Worm (Caenorhabditis elegans) whole organism, L4 larva: ENCODE measurements around the gene comt-5.

ENCODE experiments used
- ama-1 ChIP-seq: fragments of 150-350 bp; optimal IDR thresholded peaks from 2 replicates; lab custom pipeline; 2014; ENCODE audit warnings: inconsistent platforms, mixed read lengths
- ceh-82 ChIP-seq: sonication (generic microtip); optimal IDR thresholded peaks from 2 replicates; lab custom pipeline; 2017; ENCODE audit warnings: missing biosample characterization, missing genetic modification characterization
- hlh-11 ChIP-seq: fragments of 200-800 bp; sonication (Bioruptor generic); optimal IDR thresholded peaks from 2 replicates; lab custom pipeline; 2018; ENCODE audit warnings: mild to moderate bottlenecking, missing genetic modification characterization, missing compliant biosample characterization
- mdl-1 ChIP-seq, 2 experiments: fragments of 150-350 bp in 1 of 2; sonication (generic microtip) in 1 of 2; optimal IDR thresholded peaks; 2 replicates each; lab custom pipeline; 2014 to 2017; ENCODE audit warnings: missing biosample characterization in 2 of 2, missing genetic modification characterization in 2 of 2
- nhr-237 ChIP-seq: sonication (generic microtip); optimal IDR thresholded peaks from 2 replicates; lab custom pipeline; 2017; ENCODE audit warnings: missing biosample characterization, missing genetic modification characterization
- nhr-77 ChIP-seq: fragments of 150-350 bp; optimal IDR thresholded peaks from 2 replicates; lab custom pipeline; 2014; ENCODE audit warnings: missing biosample characterization, missing genetic modification characterization
- pha-4 ChIP-seq, 2 experiments: fragments of 150-350 bp in 1 of 2; fragments of 200-800 bp in 1 of 2; sonication (Bioruptor generic) in 1 of 2; IDR thresholded peaks in 1 of 2; optimal IDR thresholded peaks in 1 of 2; 2 replicates each; pipeline versions ENCODE4 v1.3.6 to Lab custom; 2014 to 2022; ENCODE audit warnings: missing genetic modification characterization in 2 of 2, missing genetic modification reagents in 2 of 2, missing biosample characterization in 1 of 2, missing compliant biosample characterization in 1 of 2
- pqm-1 ChIP-seq: sonication (generic microtip); optimal IDR thresholded peaks from 2 replicates; lab custom pipeline; 2017; ENCODE audit warnings: missing biosample characterization, missing genetic modification characterization

DNA sequence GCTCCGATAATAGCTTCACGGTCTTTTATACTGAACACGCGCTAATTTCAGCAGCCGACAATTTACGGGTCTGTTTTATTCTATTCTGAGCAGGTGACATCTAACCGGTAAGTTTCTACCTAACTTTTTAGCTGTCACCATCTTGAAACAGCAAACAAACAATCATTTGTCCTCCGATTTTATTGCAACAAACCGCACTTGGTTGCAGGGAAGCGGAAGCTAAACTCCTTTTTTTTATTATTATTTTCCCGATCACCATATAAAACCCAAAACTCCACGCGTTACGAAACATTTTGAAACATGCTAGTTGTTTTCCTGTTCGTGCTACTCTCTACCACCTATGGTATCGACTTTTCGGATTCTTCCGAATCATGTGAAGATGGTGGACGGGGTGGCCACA is 44.2 kb upstream of the comt-5 start, which contains the start of gene clec-208:
- TF ChIP-seq ceh-82 (no peak), pha-4 (GFP tag; IDR thresholded peaks at IDR 0.05; lab: Robert Waterston, UW) (no peak), pha-4 (tag; optimal IDR thresholded peaks at IDR 0.05; lab: Kevin White, UChicago) (no peak), nhr-77 (tag; lab: Kevin White, UChicago) (no peak), nhr-237 (no peak), ama-1 (no peak), mdl-1 (tag; optimal IDR thresholded peaks at IDR 0.05; lab: Kevin White, UChicago) (no peak), pqm-1 (tag; lab: Kevin White, UChicago) (no peak), hlh-11 (tag; lab: Kevin White, UChicago) (no peak)
